Fruit fly (Drosophila melanogaster) Kc167 (cell line): ENCODE data around the gene Eo.

Experiments used
- Myc ChIP-seq: fragments of >200 bp; optimal IDR thresholded peaks from 2 replicates; lab custom pipeline; 2017; ENCODE audit warnings: missing external identifiers
- Sin3A ChIP-seq: fragments of >200 bp; optimal IDR thresholded peaks from 2 replicates; lab custom pipeline; 2018; ENCODE audit warnings: missing external identifiers
- h ChIP-seq: fragments of >200 bp; optimal IDR thresholded peaks from 3 replicates; lab custom pipeline; 2018; ENCODE audit warnings: missing external identifiers
- insv ChIP-seq: fragments of >200 bp; optimal IDR thresholded peaks from 3 replicates; lab custom pipeline; 2018; ENCODE audit warnings: missing external identifiers

DNA sequence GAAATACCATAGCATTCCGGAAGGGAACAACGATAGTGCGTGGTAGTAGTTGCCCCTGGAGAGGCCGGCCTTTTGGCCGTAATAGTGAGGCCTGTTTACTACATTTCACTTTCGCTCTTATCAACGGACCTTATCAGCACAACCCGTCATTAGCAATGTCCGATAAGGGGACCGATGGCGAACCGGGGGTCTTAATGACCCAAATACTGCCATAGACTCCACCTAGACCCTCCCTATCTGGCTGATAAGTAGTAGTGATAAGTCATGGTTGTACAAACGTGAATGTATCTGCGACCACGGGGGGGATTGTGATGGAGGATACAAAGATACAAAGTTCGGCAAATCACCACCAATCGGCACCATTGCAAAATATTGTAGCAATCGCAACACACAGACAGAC, 30.6 kb upstream of the Eo start:
- TF ChIP-seq Sin3A (lab: Kevin White, UChicago) (no peak), h (lab: Kevin White, UChicago) (no peak), Myc (lab: Kevin White, UChicago) (no peak), insv (lab: Kevin White, UChicago) (no peak)
